Worm (Caenorhabditis elegans): ENCODE results near the gene F14D7.1.

F14D7.1 gene

ce11 chrV:14267326-14267942, 21.8 kb downstream of the F14D7.1 start (continued):
- TF ChIP-seq ceh-100 (GFP tag; IDR thresholded peaks at IDR 0.05), result peak; percentile 47; the same call in 1 of the 2 replicates

DNA sequence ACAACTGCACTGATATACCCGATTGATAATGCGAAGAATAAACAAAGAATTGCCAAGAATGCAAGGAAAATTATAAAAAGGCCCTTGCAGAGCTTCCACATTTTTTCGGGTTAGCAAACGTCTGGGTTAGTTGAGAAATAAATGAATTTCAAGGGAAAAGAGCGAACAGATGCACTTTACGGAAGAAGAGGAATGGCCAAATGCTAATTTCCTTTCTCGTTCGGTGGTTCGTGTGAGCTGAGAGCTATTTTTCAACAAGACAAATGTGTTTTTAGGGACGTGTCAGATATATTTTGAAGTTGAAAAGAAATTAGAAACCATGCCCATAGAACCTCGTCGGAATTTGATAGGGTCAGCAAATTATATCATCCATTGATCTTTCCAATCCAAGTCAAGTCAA, 28.4 kb downstream of the F14D7.1 start, which contains the start of gene F40G12.2:
Gene F40G12.2, minus strand, starts transcription at position 101 of the 400 bp plus-strand sequence.
- TF ChIP-seq let-526 (GFP tag; IDR thresholded peaks at IDR 0.05), result no peak
- TF ChIP-seq K12H6.12 (tag; optimal IDR thresholded peaks at IDR 0.05), result no peak
- no peak for TF ChIP-seq hlh-26 (GFP tag; conservative IDR thresholded peaks at IDR 0.05)
- TF ChIP-seq tbx-9 (tag; optimal IDR thresholded peaks at IDR 0.05; ENCODE audit: borderline replicate concordance), result no peak
- no peak for TF ChIP-seq F23B12.7 (tag; optimal IDR thresholded peaks at IDR 0.05; ENCODE audit: insufficient read depth)
- no peak for TF ChIP-seq ztf-26 (tag; optimal IDR thresholded peaks at IDR 0.05)
- no peak for TF ChIP-seq F52B5.7 (tag; optimal IDR thresholded peaks at IDR 0.05)
- TF ChIP-seq ztf-25 (GFP tag; IDR thresholded peaks at IDR 0.05), result no peak
- no peak for TF ChIP-seq hlh-12 (tag; optimal IDR thresholded peaks at IDR 0.05)
- TF ChIP-seq pbrm-1 (GFP tag; IDR thresholded peaks at IDR 0.05), result no peak
- TF ChIP-seq F37B4.10 (GFP tag; IDR thresholded peaks at IDR 0.05), result no peak
- no peak for TF ChIP-seq die-1 (tag; optimal IDR thresholded peaks at IDR 0.05)
- TF ChIP-seq ceh-91 (GFP tag; IDR thresholded peaks at IDR 0.05), result no peak
- TF ChIP-seq ztf-22 (GFP tag; optimal IDR thresholded peaks at IDR 0.05), result no peak

DNA sequence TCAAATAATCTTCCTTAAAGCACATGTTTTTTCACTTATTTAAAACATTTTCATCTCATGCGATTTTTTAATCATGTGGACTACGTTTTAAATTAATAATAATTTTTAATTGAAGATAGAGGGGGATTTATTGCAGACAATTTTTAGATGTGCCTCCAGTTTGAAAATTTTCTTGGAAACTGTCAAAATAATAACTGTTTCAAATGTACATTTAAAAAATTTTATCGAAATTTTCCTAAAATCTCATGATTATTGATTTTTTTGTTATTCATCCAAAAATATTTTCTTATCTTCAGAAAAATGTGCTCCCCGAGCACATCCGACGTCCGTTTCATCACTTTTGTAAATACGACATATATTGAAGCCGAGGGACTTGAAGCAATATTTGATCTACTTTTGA, 32.5 kb downstream of the F14D7.1 start, which contains the start of gene sre-8:
Gene sre-8, plus strand, starts transcription at position 301 of the 400 bp plus-strand sequence.
- TF ChIP-seq C06A6.2 (GFP tag; conservative IDR thresholded peaks at IDR 0.05) (no peak), F57C9.4 (tag; optimal IDR thresholded peaks at IDR 0.05) (no peak), lin-40 (tag; optimal IDR thresholded peaks at IDR 0.05) (no peak), madf-6 (GFP tag; IDR thresholded peaks at IDR 0.05) (no peak), attf-3 (GFP tag; conservative IDR thresholded peaks at IDR 0.05) (no peak), snpc-1.3 (tag; optimal IDR thresholded peaks at IDR 0.05; ENCODE audit: insufficient read depth) (no peak), lag-1 (GFP tag; IDR thresholded peaks at IDR 0.05) (no peak), let-607 (tag; optimal IDR thresholded peaks at IDR 0.05) (no peak), ztf-25 (GFP tag; IDR thresholded peaks at IDR 0.05) (no peak), cebp-1 (GFP tag; IDR thresholded peaks at IDR 0.05) (no peak), cebp-1 (tag; optimal IDR thresholded peaks at IDR 0.05) (no peak), sea-2 (GFP tag; IDR thresholded peaks at IDR 0.05) (no peak), ztf-3 (GFP tag; optimal IDR thresholded peaks at IDR 0.05) (no peak), ceh-58 (GFP tag; IDR thresholded peaks at IDR 0.05) (no peak), unc-130 (GFP tag; optimal IDR thresholded peaks at IDR 0.05) (no peak), Y53G8AR.9 (GFP tag; conservative IDR thresholded peaks at IDR 0.05) (no peak), F39B2.1 (GFP tag; IDR thresholded peaks at IDR 0.05) (no peak), him-1 (tag; optimal IDR thresholded peaks at IDR 0.05) (no peak)

ce11 chrV:14254221-14254620, 35.0 kb downstream of the F14D7.1 start, which contains the start of gene K02E11.7:
Gene K02E11.7 (minus strand): TSS chrV:14254321.
- TF ChIP-seq nfya-2 (GFP tag; IDR thresholded peaks at IDR 0.05), result no peak
- TF ChIP-seq B0035.1 (tag; optimal IDR thresholded peaks at IDR 0.05), result no peak
- TF ChIP-seq aptf-3 (GFP tag; IDR thresholded peaks at IDR 0.05), result no peak
- TF ChIP-seq lin-35 (GFP tag; optimal IDR thresholded peaks at IDR 0.05), result no peak
- TF ChIP-seq F55B11.4 (tag; optimal IDR thresholded peaks at IDR 0.05; ENCODE audit: borderline replicate concordance, insufficient read depth), result no peak
- no peak for TF ChIP-seq sdz-38 (tag; optimal IDR thresholded peaks at IDR 0.05)
- TF ChIP-seq zfh-2 (GFP tag; conservative IDR thresholded peaks at IDR 0.05), result no peak
- TF ChIP-seq attf-3 (GFP tag; conservative IDR thresholded peaks at IDR 0.05), result no peak
- no peak for TF ChIP-seq D2030.7 (GFP tag; IDR thresholded peaks at IDR 0.05)
- no peak for TF ChIP-seq nfyb-1 (GFP tag; IDR thresholded peaks at IDR 0.05)
- no peak for TF ChIP-seq nfya-1 (tag; optimal IDR thresholded peaks at IDR 0.05; ENCODE audit: borderline replicate concordance, insufficient read depth)
- TF ChIP-seq B0261.1 (tag; optimal IDR thresholded peaks at IDR 0.05), result no peak
- TF ChIP-seq sptf-2 (GFP tag; optimal IDR thresholded peaks at IDR 0.05), result no peak
- TF ChIP-seq zim-3 (tag; optimal IDR thresholded peaks at IDR 0.05), result no peak
